Worm (Caenorhabditis elegans) whole organism, L1 larva: Measurements from ENCODE around the gene cchl-1.

Source experiments
- blmp-1 ChIP-seq: fragments of 150-350 bp; optimal IDR thresholded peaks from 2 replicates; lab custom pipeline; 2014; ENCODE audit warnings: missing biosample characterization, missing genetic modification characterization
- ceh-63 ChIP-seq: fragments of 200-800 bp; sonication (Bioruptor generic); optimal IDR thresholded peaks from 2 replicates; lab custom pipeline; 2018; ENCODE audit warnings: mild to moderate bottlenecking, missing genetic modification characterization, missing compliant biosample characterization
- ceh-82 ChIP-seq, 3 experiments: fragments of 150-350 bp in 1 of 3; sonication (generic microtip) in 2 of 3; optimal IDR thresholded peaks; 2 replicates each; lab custom pipeline; 2014 to 2017; ENCODE audit warnings: missing biosample characterization in 3 of 3, missing genetic modification characterization in 3 of 3
- dpl-1 ChIP-seq, 3 experiments: fragments of 150-350 bp in 2 of 3; sonication (generic microtip) in 1 of 3; optimal IDR thresholded peaks; 2 replicates each; lab custom pipeline; 2014 to 2017; ENCODE audit warnings: missing biosample characterization in 3 of 3, missing genetic modification characterization in 3 of 3, missing genetic modification reagents in 3 of 3
- dsc-1 ChIP-seq: sonication (generic microtip); optimal IDR thresholded peaks from 2 replicates; lab custom pipeline; 2016; ENCODE audit warnings: mild to moderate bottlenecking, missing genetic modification characterization, missing compliant biosample characterization
- efl-1 ChIP-seq, 4 experiments: fragments of 150-350 bp; optimal IDR thresholded peaks in 3 of 4; peaks in 1 of 4; 1 replicate in 1 of 4; 2 replicates in 3 of 4; lab custom pipeline; 2014; ENCODE audit warnings: missing biosample characterization in 2 of 4, missing genetic modification characterization in 2 of 4, missing genetic modification reagents in 2 of 4
- egl-27 ChIP-seq, 2 experiments: fragments of 150-350 bp in 1 of 2; sonication (generic microtip); optimal IDR thresholded peaks; 3 replicates each; lab custom pipeline; 2017 to 2018; ENCODE audit warnings: missing biosample characterization in 2 of 2, missing genetic modification characterization in 2 of 2, missing genetic modification reagents in 2 of 2
- elt-2 ChIP-seq: sonication (generic microtip); optimal IDR thresholded peaks from 2 replicates; lab custom pipeline; 2016; ENCODE audit warnings: missing genetic modification characterization, mild to moderate bottlenecking, inconsistent platforms, missing compliant biosample characterization, missing genetic modification reagents
- fkh-10 ChIP-seq: sonication (generic microtip); optimal IDR thresholded peaks from 2 replicates; lab custom pipeline; 2017; ENCODE audit warnings: missing biosample characterization, missing genetic modification reagents, missing genetic modification characterization
- fos-1 ChIP-seq: fragments of 150-350 bp; optimal IDR thresholded peaks from 2 replicates; lab custom pipeline; 2014; ENCODE audit warnings: missing biosample characterization, missing genetic modification characterization
- lin-14 ChIP-seq: fragments of 200-800 bp; sonication (Bioruptor generic); optimal IDR thresholded peaks from 2 replicates; lab custom pipeline; 2018; ENCODE audit warnings: mild to moderate bottlenecking, missing genetic modification characterization, moderate library complexity, missing compliant biosample characterization
- lin-39 ChIP-seq: fragments of 150-350 bp; optimal IDR thresholded peaks from 2 replicates; lab custom pipeline; 2014; ENCODE audit warnings: missing biosample characterization, missing genetic modification reagents, missing genetic modification characterization
- lir-3 ChIP-seq: sonication (generic microtip); optimal IDR thresholded peaks from 2 replicates; lab custom pipeline; 2016; ENCODE audit warnings: mild to moderate bottlenecking, missing genetic modification characterization, moderate library complexity, missing compliant biosample characterization; ENCODE audit not compliant: poor library complexity
- mdl-1 ChIP-seq, 2 experiments: fragments of 150-350 bp; optimal IDR thresholded peaks; 2 replicates each; lab custom pipeline; 2014 to 2017; ENCODE audit warnings: missing biosample characterization in 2 of 2, missing genetic modification characterization in 2 of 2, inconsistent platforms in 1 of 2
- mep-1 ChIP-seq: fragments of 150-350 bp; optimal IDR thresholded peaks from 2 replicates; lab custom pipeline; 2014; ENCODE audit warnings: missing biosample characterization, missing genetic modification characterization
- nhr-19 ChIP-seq: fragments of 200-800 bp; sonication (Bioruptor generic); conservative IDR thresholded peaks from 2 replicates; pipeline ENCODE4 v1.3.6; 2022; ENCODE audit warnings: missing genetic modification characterization, missing compliant biosample characterization
- nhr-71 ChIP-seq: sonication (generic microtip); optimal IDR thresholded peaks from 2 replicates; lab custom pipeline; 2016; ENCODE audit warnings: mild to moderate bottlenecking, missing genetic modification characterization, moderate library complexity, missing compliant biosample characterization
- nhr-76 ChIP-seq: sonication (generic microtip); optimal IDR thresholded peaks from 2 replicates; lab custom pipeline; 2017; ENCODE audit warnings: missing biosample characterization, missing genetic modification characterization
- nhr-77 ChIP-seq: fragments of 150-350 bp; optimal IDR thresholded peaks from 2 replicates; lab custom pipeline; 2014; ENCODE audit warnings: missing biosample characterization, missing genetic modification characterization
- nhr-84 ChIP-seq: sonication (generic microtip); optimal IDR thresholded peaks from 2 replicates; lab custom pipeline; 2017; ENCODE audit warnings: missing biosample characterization, missing genetic modification characterization
- nhr-85 ChIP-seq: sonication (generic microtip); peaks from one replicate; lab custom pipeline; 2016; ENCODE audit warnings: missing genetic modification characterization, inconsistent platforms, missing compliant biosample characterization
- skn-1 ChIP-seq: fragments of 150-350 bp; optimal IDR thresholded peaks from 2 replicates; lab custom pipeline; 2014; ENCODE audit warnings: missing biosample characterization, missing genetic modification characterization
- snpc-4 ChIP-seq: fragments of 150-350 bp; optimal IDR thresholded peaks from 2 replicates; lab custom pipeline; 2014; ENCODE audit warnings: missing biosample characterization, missing genetic modification characterization
- snu-23 ChIP-seq: sonication (generic microtip); optimal IDR thresholded peaks from 2 replicates; lab custom pipeline; 2016; ENCODE audit warnings: missing genetic modification characterization, missing compliant biosample characterization
- tlp-1 ChIP-seq: fragments of 150-350 bp; optimal IDR thresholded peaks from 2 replicates; lab custom pipeline; 2014; ENCODE audit warnings: missing biosample characterization, missing genetic modification characterization
- unc-130 ChIP-seq: fragments of 150-350 bp; optimal IDR thresholded peaks from 2 replicates; lab custom pipeline; 2017; ENCODE audit warnings: missing biosample characterization, missing genetic modification characterization, inconsistent platforms
- unc-30 ChIP-seq: sonication (generic microtip); optimal IDR thresholded peaks from 2 replicates; lab custom pipeline; 2017; ENCODE audit warnings: missing biosample characterization, missing genetic modification characterization
- unc-86 ChIP-seq: sonication (generic microtip); optimal IDR thresholded peaks from 2 replicates; lab custom pipeline; 2016; ENCODE audit warnings: missing genetic modification characterization, missing compliant biosample characterization
- zip-4 ChIP-seq: fragments of 200-800 bp; sonication (Bioruptor generic); optimal IDR thresholded peaks from 2 replicates; lab custom pipeline; 2018; ENCODE audit warnings: mild to moderate bottlenecking, missing genetic modification characterization, moderate library complexity, missing compliant biosample characterization
- ztf-4 ChIP-seq: fragments of 150-350 bp; optimal IDR thresholded peaks from 2 replicates; lab custom pipeline; 2014; ENCODE audit warnings: missing biosample characterization, missing genetic modification characterization

cchl-1 gene

DNA sequence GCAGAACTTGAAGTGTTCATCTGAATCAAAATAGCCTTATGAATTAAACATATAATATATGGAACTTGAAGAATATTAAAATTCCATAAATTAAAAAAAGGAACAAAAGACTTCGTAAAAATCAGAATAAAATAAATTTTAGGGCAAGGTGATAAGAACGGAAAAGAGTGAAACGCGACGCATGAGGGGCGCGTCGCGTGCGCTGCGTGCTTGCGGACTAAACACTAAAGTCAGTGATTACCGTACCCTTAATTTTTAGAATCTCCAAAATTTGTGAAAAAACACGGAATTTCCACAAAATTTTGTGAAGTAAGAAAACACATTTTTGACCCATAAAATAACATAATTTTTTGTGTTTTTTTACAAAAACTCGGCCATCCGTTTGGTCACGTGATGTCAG lies 25.0 kb upstream of the cchl-1 start, which contains the start of gene T05B9.1:
TSS of gene T05B9.1 (minus strand) at position 20 of the 400 bp plus-strand sequence.
- TF ChIP-seq nhr-71 (tag; lab: Kevin White, UChicago) (no peak), dsc-1 (tag; lab: Kevin White, UChicago) (no peak), dpl-1 (GFP tag; optimal IDR thresholded peaks at IDR 0.05; lab: Kevin White, UChicago) (no peak), lin-39 (tag; lab: Kevin White, UChicago) (no peak), mdl-1 (tag; optimal IDR thresholded peaks at IDR 0.05; lab: Kevin White, UChicago) (no peak), nhr-19 (GFP tag; lab: Robert Waterston, UW) (no peak), skn-1 (tag; lab: Kevin White, UChicago) (no peak), efl-1 (optimal IDR thresholded peaks at IDR 0.05; lab: Kevin White, UChicago) (no peak), efl-1 (GFP tag; optimal IDR thresholded peaks at IDR 0.05 in 1 of 2; lab: Kevin White, UChicago) (no peak), lin-14 (GFP tag; lab: Kevin White, UChicago) (no peak), unc-130 (tag; lab: Kevin White, UChicago) (no peak), nhr-84 (tag; lab: Kevin White, UChicago) (no peak), ceh-63 (no peak), unc-30 (tag; lab: Kevin White, UChicago) (no peak)
- TF ChIP-seq, all 84 proteins: peak for 0

DNA sequence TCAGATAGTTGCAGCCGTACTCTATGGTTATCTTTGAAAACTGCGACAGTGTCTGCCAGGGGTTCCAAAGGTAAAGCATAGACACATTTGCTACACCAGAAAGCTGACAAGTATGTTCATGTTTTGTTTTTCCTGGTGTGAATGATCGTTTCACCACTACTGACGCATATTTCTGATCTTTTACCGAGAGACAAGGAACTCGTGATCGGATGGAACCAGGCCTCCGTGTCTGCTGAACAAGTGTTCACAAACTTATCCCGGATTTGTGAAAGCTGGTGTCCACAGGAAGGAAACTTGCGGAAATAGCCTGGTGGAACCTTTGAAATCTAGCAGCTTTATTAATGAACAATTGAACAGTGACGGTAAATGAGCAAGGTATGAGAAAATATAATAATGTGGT lies 23.6 kb upstream of the cchl-1 start:
- no peak for TF ChIP-seq unc-30 (tag; lab: Kevin White, UChicago)
- TF ChIP-seq tlp-1 = no peak
- no peak for TF ChIP-seq snu-23
- no peak for TF ChIP-seq ztf-4 (tag; lab: Kevin White, UChicago)

DNA sequence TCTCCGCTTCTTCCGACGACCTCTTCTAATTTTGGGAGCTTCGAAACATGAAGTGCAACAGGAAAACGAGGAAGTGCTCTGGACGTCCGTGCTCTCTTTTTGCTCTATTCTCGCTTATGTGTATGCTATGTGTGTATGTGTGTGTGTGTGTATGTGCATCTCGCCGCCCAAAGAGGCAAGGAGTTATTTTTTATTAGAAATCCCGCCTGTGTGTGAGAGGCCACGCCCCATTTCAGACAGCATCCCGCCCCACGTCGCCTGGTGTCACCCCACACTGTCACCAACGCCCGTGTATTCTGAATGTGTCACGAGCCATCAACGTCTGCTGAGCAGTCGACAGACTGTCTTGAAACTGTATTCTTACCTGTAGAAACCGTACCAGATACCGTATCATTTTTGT lies 19.3 kb upstream of the cchl-1 start, which contains the start of gene T05B9.2:
TSS of gene T05B9.2 (plus strand) at position 301 of the 400 bp plus-strand sequence.
- no peak for TF ChIP-seq ceh-82 (tag; optimal IDR thresholded peaks at IDR 0.05; lab: Kevin White, UChicago)

- TF ChIP-seq unc-86 (tag; lab: Kevin White, UChicago) = no peak
- TF ChIP-seq blmp-1 = peak; percentile 16
Measured at ce11 chrII:11247414-11247813, 11.2 kb upstream of the cchl-1 start, which contains the start of gene T06D8.10. TSS of gene T06D8.10 (minus strand) at chrII:11247514.

ce11 chrII:11246506-11246905 lies 10.3 kb upstream of the cchl-1 start:
- TF ChIP-seq blmp-1 (peak; percentile 95), efl-1 (optimal IDR thresholded peaks at IDR 0.05; lab: Kevin White, UChicago) (no peak), efl-1 (GFP tag; optimal IDR thresholded peaks at IDR 0.05 in 1 of 2; lab: Kevin White, UChicago) (no peak), egl-27 (tag; optimal IDR thresholded peaks at IDR 0.05; lab: Kevin White, UChicago) (no peak), zip-4 (GFP tag; lab: Kevin White, UChicago) (no peak)

- TF ChIP-seq elt-2 (tag; lab: Kevin White, UChicago) (no peak), nhr-76 (tag; lab: Kevin White, UChicago) (no peak), nhr-77 (tag; lab: Kevin White, UChicago) (no peak), nhr-85 (tag; lab: Kevin White, UChicago) (no peak), unc-86 (tag; lab: Kevin White, UChicago) (no peak), unc-130 (tag; lab: Kevin White, UChicago) (no peak), lir-3 (no peak), fkh-10 (GFP tag; lab: Kevin White, UChicago) (no peak), zip-4 (GFP tag; lab: Kevin White, UChicago) (no peak), mep-1 (no peak), blmp-1 (no peak), egl-27 (tag; optimal IDR thresholded peaks at IDR 0.05; lab: Kevin White, UChicago) (no peak), lin-14 (GFP tag; lab: Kevin White, UChicago) (no peak), nhr-84 (tag; lab: Kevin White, UChicago) (no peak), fos-1 (tag; lab: Kevin White, UChicago) (no peak), snpc-4 (no peak), nhr-19 (GFP tag; lab: Robert Waterston, UW) (no peak)
- TF ChIP-seq, all 84 proteins: peak for 0
Measured at ce11 chrII:11242918-11243317, 6.7 kb upstream of the cchl-1 start.
